Fruit fly (Drosophila melanogaster): ENCODE results near the gene CG32720.

DNA sequence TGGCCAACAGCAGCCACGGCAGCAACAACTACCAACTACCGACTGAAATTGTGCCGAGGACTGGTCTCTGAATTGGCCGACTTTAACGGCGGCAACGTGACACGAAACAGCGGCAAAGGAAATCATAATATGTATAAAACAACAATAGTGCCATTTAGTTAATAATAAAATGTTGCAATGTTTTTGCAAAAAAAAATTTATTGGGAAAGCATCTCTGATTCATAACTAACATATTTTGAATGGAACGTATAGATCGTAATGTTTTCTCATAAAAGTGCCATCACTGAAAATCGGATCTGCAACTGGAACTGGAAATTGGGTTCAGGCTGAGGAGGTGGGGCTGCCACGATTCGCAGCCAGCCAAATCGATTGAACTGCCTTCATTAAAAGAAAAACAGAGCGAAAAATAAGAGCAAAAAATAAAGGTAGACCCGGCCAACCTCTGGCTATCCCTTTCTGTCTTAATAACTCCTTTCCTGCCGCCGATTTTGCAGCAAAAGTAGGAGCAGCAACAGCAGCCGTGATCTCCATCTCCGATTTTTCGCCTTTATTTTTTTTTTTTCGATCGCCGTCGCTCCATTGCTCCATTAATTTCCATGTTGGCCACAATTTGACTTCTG is 10.6 kb downstream of the CG32720 start:
- TF ChIP-seq Dfd (GFP tag; optimal IDR thresholded peaks at IDR 0.05) (no peak), ey (GFP tag; optimal IDR thresholded peaks at IDR 0.05) (peak; percentile 77), Hnf4 (GFP tag; optimal IDR thresholded peaks at IDR 0.05) (peak; percentile 77)

Data from whole organism, wandering third instar larva.